Worm (Caenorhabditis elegans) whole organism, L4/young adult: ENCODE measurements around the gene erd-2.1.
A peak's percentile ranks its signal among the peaks of the same experiment; 100 is the strongest.

ENCODE experiments used
- W03F9.2 ChIP-seq: fragments of 150-350 bp; optimal IDR thresholded peaks from 2 replicates; lab custom pipeline; 2014; ENCODE audit warnings: missing biosample characterization, missing genetic modification characterization
- dao-5 ChIP-seq: sonication (generic microtip); optimal IDR thresholded peaks from 2 replicates; lab custom pipeline; 2016; ENCODE audit warnings: missing genotype, missing genetic modification characterization, moderate library complexity, missing compliant biosample characterization
- him-1 ChIP-seq: sonication (generic microtip); optimal IDR thresholded peaks from 2 replicates; lab custom pipeline; 2016; ENCODE audit warnings: missing genotype, missing genetic modification reagents, missing genetic modification characterization, missing compliant biosample characterization

ce11 chrX:10154317-10154942, 4.2 kb downstream of the erd-2.1 start, which contains the start of gene F09B9.5:
- TF ChIP-seq him-1 (tag; lab: Kevin White, UChicago), result peak; percentile 10
- no peak for TF ChIP-seq dao-5 (tag; lab: Kevin White, UChicago)
- TF ChIP-seq W03F9.2 (tag; lab: Kevin White, UChicago), result no peak
